Worm (Caenorhabditis elegans) whole organism, mixed stage, embryonic: ENCODE results near the gene K09D9.9.

Experiments
- M03D4.4 ChIP-seq: sonication (generic microtip); optimal IDR thresholded peaks from 2 replicates; lab custom pipeline; 2017; ENCODE audit warnings: mild to moderate bottlenecking, missing genetic modification characterization, missing compliant biosample characterization
- bed-3 ChIP-seq: fragments of 200-800 bp; sonication (Bioruptor generic); optimal IDR thresholded peaks from 3 replicates; lab custom pipeline; 2018; ENCODE audit warnings: mild to moderate bottlenecking, missing genetic modification characterization, moderate library complexity, missing compliant biosample characterization
- ceh-43 ChIP-seq: fragments of 200-800 bp; sonication (Bioruptor generic); optimal IDR thresholded peaks from 2 replicates; lab custom pipeline; 2018; ENCODE audit warnings: mild to moderate bottlenecking, missing genetic modification characterization, moderate library complexity, missing compliant biosample characterization
- ceh-83 ChIP-seq: fragments of 200-800 bp; sonication (Bioruptor generic); optimal IDR thresholded peaks from 2 replicates; lab custom pipeline; 2018; ENCODE audit warnings: mild to moderate bottlenecking, missing genetic modification characterization, missing compliant biosample characterization
- ces-1 ChIP-seq: fragments of 150-350 bp; optimal IDR thresholded peaks from 2 replicates; lab custom pipeline; 2014; ENCODE audit warnings: missing biosample characterization, missing genetic modification reagents, missing genetic modification characterization
- cnd-1 ChIP-seq: fragments of 200-800 bp; sonication (Bioruptor generic); optimal IDR thresholded peaks from 2 replicates; lab custom pipeline; 2018; ENCODE audit warnings: mild to moderate bottlenecking, missing genetic modification characterization, missing compliant biosample characterization
- drap-1 ChIP-seq: fragments of 200-800 bp; sonication (Bioruptor generic); optimal IDR thresholded peaks from 3 replicates; lab custom pipeline; 2018; ENCODE audit warnings: mild to moderate bottlenecking, missing genetic modification characterization, missing compliant biosample characterization
- elt-1 ChIP-seq: sonication (generic microtip); optimal IDR thresholded peaks from 2 replicates; lab custom pipeline; 2017; ENCODE audit warnings: missing genetic modification characterization, mild to moderate bottlenecking, missing compliant biosample characterization, antibody characterized with exemption, moderate library complexity, borderline replicate concordance; ENCODE audit not compliant: insufficient read depth
- elt-3 ChIP-seq: fragments of 150-350 bp; optimal IDR thresholded peaks from 2 replicates; lab custom pipeline; 2014; ENCODE audit warnings: missing biosample characterization, missing genetic modification characterization
- flh-1 ChIP-seq: fragments of 200-800 bp; sonication (Bioruptor generic); optimal IDR thresholded peaks from 2 replicates; lab custom pipeline; 2018; ENCODE audit warnings: mild to moderate bottlenecking, missing genetic modification characterization, moderate library complexity, missing compliant biosample characterization
- ham-2 ChIP-seq: fragments of 200-800 bp; sonication (Bioruptor generic); optimal IDR thresholded peaks from 2 replicates; lab custom pipeline; 2018; ENCODE audit warnings: mild to moderate bottlenecking, missing genetic modification characterization, missing compliant biosample characterization
- hlh-1 ChIP-seq: fragments of 150-350 bp; optimal IDR thresholded peaks from 2 replicates; lab custom pipeline; 2014; ENCODE audit warnings: missing biosample characterization, missing genetic modification reagents, missing genetic modification characterization
- lin-32 ChIP-seq: fragments of 200-800 bp; sonication (Bioruptor generic); optimal IDR thresholded peaks from 2 replicates; lab custom pipeline; 2018; ENCODE audit warnings: mild to moderate bottlenecking, missing genetic modification characterization, missing compliant biosample characterization
- lsy-2 ChIP-seq: fragments of 150-350 bp; optimal IDR thresholded peaks from 2 replicates; lab custom pipeline; 2014; ENCODE audit warnings: missing biosample characterization, missing genetic modification characterization
- mep-1 ChIP-seq: fragments of 150-350 bp; optimal IDR thresholded peaks from 2 replicates; lab custom pipeline; 2017; ENCODE audit warnings: missing biosample characterization, missing genetic modification reagents, missing genetic modification characterization, inconsistent platforms
- mls-2 ChIP-seq: sonication (generic microtip); optimal IDR thresholded peaks from 2 replicates; lab custom pipeline; 2016; ENCODE audit warnings: mild to moderate bottlenecking, missing genetic modification characterization, moderate library complexity, missing compliant biosample characterization
- nhr-12 ChIP-seq: fragments of 150-350 bp; optimal IDR thresholded peaks from 2 replicates; lab custom pipeline; 2014; ENCODE audit warnings: missing biosample characterization, missing genetic modification characterization
- nhr-2 ChIP-seq: fragments of 150-350 bp; optimal IDR thresholded peaks from 2 replicates; lab custom pipeline; 2014; ENCODE audit warnings: missing biosample characterization, missing genetic modification characterization
- nhr-237 ChIP-seq: fragments of 150-350 bp; optimal IDR thresholded peaks from 2 replicates; lab custom pipeline; 2014; ENCODE audit warnings: missing biosample characterization, missing genetic modification characterization
- nhr-28 ChIP-seq: fragments of 150-350 bp; optimal IDR thresholded peaks from 2 replicates; lab custom pipeline; 2014; ENCODE audit warnings: missing biosample characterization, missing genetic modification characterization
- nhr-76 ChIP-seq: sonication (generic microtip); optimal IDR thresholded peaks from 2 replicates; lab custom pipeline; 2017; ENCODE audit warnings: missing biosample characterization, missing genetic modification characterization
- sem-2 ChIP-seq: fragments of 200-800 bp; sonication (Bioruptor generic); optimal IDR thresholded peaks from 2 replicates; lab custom pipeline; 2018; ENCODE audit warnings: mild to moderate bottlenecking, missing genetic modification characterization, missing compliant biosample characterization
- snpc-4 ChIP-seq: fragments of 150-350 bp; optimal IDR thresholded peaks from 2 replicates; lab custom pipeline; 2014; ENCODE audit warnings: missing biosample characterization, missing genetic modification characterization
- sptf-1 ChIP-seq: sonication (generic microtip); optimal IDR thresholded peaks from 2 replicates; lab custom pipeline; 2017; ENCODE audit warnings: mild to moderate bottlenecking, missing genetic modification characterization, moderate library complexity, missing compliant biosample characterization
- tbx-8 ChIP-seq: fragments of 200-800 bp; sonication (Bioruptor generic); optimal IDR thresholded peaks from 2 replicates; lab custom pipeline; 2018; ENCODE audit warnings: mild to moderate bottlenecking, missing genetic modification characterization, moderate library complexity, missing compliant biosample characterization
- unc-39 ChIP-seq: fragments of 150-350 bp; optimal IDR thresholded peaks from 2 replicates; lab custom pipeline; 2014; ENCODE audit warnings: missing biosample characterization, missing genetic modification characterization
- zip-8 ChIP-seq: fragments of 150-350 bp; optimal IDR thresholded peaks from 2 replicates; lab custom pipeline; 2014; ENCODE audit warnings: missing biosample characterization, missing genetic modification characterization
- ztf-11 ChIP-seq: fragments of 150-350 bp; optimal IDR thresholded peaks from 2 replicates; lab custom pipeline; 2014; ENCODE audit warnings: missing biosample characterization, missing genetic modification characterization

Gene K09D9.9

DNA sequence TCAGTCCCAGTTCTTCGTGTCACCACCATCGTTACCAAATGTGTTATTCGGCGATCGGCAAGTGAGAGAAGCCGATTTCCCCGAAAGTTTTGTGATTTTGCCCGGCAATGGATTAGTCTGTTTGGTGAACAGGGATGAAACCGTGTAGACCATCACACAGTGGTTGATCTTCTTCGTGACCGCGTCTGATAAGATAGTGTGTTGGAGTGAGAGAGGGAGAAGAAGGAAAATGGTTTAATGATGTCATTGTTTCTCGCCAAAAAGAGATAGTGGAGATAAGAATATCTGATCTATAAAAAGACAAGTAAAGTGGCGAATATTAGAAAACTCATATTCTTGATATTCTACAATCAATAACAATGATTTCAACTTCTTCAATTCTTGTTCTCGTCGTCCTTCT, 14.1 kb downstream of the K09D9.9 start, which contains the start of gene nlp-31:
Gene nlp-31 (plus strand): TSS at position 237 of the 400 bp plus-strand sequence.
- TF ChIP-seq elt-1 (tag; lab: Kevin White, UChicago) (peak; percentile 13), elt-3 (peak; percentile 93), M03D4.4 (tag; lab: Kevin White, UChicago) (no peak), nhr-237 (tag; lab: Kevin White, UChicago) (peak; percentile 15)

DNA sequence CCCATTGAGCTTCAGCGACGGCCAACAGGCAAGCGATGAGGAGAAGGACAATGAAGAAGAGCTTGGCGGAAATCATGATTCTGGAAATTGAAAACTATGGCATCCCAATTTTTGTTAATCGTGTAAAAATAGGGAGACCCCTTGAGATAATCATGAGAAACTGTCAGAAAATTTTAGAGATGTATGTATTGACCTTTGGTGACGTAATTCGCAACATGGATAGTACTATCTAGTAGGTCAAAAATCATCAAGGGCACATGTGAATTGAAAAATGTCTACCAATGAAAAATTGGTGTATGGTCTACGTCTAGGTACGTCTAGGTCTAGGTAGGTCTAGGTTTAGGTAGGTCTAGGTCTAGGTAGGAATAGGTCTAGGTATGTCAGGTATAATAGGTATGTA, 14.9 kb downstream of the K09D9.9 start, which contains the start of gene nlp-34:
Gene nlp-34 (minus strand): TSS at position 82 of the 400 bp plus-strand sequence.
- TF ChIP-seq drap-1 (GFP tag; lab: Kevin White, UChicago) (no peak), nhr-76 (tag; lab: Kevin White, UChicago) (no peak), cnd-1 (no peak), elt-3 (no peak), sem-2 (GFP tag; lab: Kevin White, UChicago) (no peak), snpc-4 (tag; lab: Kevin White, UChicago) (no peak), nhr-28 (tag; lab: Kevin White, UChicago) (no peak), ceh-83 (GFP tag; lab: Kevin White, UChicago) (no peak), ces-1 (GFP tag; lab: Kevin White, UChicago) (no peak), zip-8 (tag; lab: Kevin White, UChicago) (no peak), lsy-2 (no peak), bed-3 (GFP tag; lab: Kevin White, UChicago) (no peak), nhr-237 (tag; lab: Kevin White, UChicago) (no peak)

DNA sequence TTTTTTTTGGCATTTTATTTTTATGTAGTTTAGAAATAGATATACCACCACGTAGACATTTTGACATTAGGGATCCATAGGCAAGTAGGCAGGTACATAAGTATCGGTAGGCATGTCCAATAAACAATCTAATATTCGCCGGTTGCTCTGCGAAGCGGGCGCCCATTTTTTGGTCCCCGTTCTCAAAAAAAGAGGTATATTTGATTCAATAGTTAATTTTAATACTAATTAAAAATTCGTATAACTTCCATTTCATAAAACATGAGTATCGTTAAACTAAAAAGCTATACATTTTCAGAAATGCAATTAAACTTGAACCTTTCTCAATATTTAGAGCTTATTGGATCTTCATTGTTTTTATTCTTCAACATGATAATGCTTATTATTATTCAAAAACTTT, 17.0 kb downstream of the K09D9.9 start, which contains the start of gene str-83:
Gene str-83 (plus strand): TSS at position 301 of the 400 bp plus-strand sequence.
- no peak for TF ChIP-seq unc-39 (tag; lab: Kevin White, UChicago)

DNA sequence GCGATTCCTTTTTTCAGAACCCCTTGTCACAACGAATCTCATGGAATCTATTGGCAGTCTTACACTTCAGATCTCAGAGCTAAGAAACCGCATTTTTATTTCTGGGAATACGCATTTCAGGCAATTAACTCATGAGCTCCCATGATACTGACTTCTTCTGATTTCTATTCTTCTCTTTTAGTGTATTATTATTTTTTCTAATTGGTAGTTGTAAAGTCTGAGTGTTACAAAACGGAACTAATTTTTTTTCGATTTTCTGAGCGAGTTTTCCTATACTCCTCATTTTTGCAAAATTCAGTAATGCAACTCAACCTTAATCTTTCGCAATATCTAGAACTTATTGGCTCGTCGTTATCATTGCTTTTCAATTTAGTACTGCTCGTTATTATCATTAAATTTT, 19.6 kb downstream of the K09D9.9 start, which contains the start of gene str-82:
Gene str-82 (plus strand): TSS at position 301 of the 400 bp plus-strand sequence.
- TF ChIP-seq elt-1 (tag; lab: Kevin White, UChicago) (no peak), lsy-2 (no peak), nhr-2 (tag; lab: Kevin White, UChicago) (no peak), nhr-12 (tag; lab: Kevin White, UChicago) (no peak), nhr-76 (tag; lab: Kevin White, UChicago) (no peak), hlh-1 (tag; lab: Kevin White, UChicago) (no peak), tbx-8 (no peak), ham-2 (GFP tag; lab: Kevin White, UChicago) (no peak), M03D4.4 (tag; lab: Kevin White, UChicago) (no peak), drap-1 (GFP tag; lab: Kevin White, UChicago) (no peak), zip-8 (tag; lab: Kevin White, UChicago) (no peak)

DNA sequence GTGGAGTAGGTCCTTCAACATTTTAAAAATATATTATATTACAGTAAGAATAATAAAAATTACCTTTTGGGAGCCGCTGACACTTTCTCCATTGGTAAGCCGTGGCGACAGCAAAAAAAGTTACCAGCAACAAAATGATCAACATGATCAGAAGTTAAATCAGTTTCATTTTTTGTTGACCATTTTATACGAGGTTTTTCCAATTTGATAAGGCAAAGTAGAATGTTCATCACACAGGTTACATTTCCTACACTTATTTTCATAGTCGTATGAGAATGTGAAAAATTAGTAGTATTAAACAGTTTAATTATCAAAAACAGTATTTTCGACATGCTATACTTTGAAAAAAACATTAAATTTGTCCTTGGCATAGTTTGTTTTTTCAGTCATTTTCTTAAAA, 21.1 kb downstream of the K09D9.9 start, which contains the start of gene cyp-34A10:
Gene cyp-34A10 (minus strand): TSS at position 146 of the 400 bp plus-strand sequence.
- TF ChIP-seq snpc-4 (tag; lab: Kevin White, UChicago) = no peak
- TF ChIP-seq ceh-83 (GFP tag; lab: Kevin White, UChicago) = no peak
- TF ChIP-seq ztf-11 (tag; lab: Kevin White, UChicago) = no peak
- TF ChIP-seq lin-32 (GFP tag; lab: Kevin White, UChicago) = no peak
- TF ChIP-seq mep-1 = no peak
- no peak for TF ChIP-seq flh-1 (GFP tag; lab: Kevin White, UChicago)
- TF ChIP-seq ham-2 (GFP tag; lab: Kevin White, UChicago) = no peak
- TF ChIP-seq drap-1 (GFP tag; lab: Kevin White, UChicago) = no peak
- no peak for TF ChIP-seq ceh-43
- TF ChIP-seq elt-3 = no peak
- TF ChIP-seq mls-2 = no peak
- TF ChIP-seq, all 35 proteins: peak for 0

DNA sequence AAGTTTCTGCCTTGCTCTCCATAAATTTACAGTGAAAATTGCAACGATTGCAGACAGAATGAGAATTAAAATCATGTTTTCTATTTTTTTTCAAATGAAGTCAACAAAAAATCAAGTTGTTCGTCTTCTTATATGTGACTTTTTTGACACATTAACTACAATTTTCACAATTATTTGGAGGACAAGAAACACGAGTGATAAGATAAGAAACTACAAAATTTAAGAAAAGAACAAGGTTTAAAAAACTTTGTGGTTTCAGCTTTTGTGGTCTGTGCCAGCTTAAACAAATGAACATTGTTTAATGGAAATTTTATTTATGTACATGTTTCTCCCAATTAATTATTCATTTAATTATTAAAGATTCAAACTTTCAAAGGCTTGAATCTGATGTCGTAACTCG, 23.5 kb downstream of the K09D9.9 start, which contains the start of gene cyp-34A9:
Gene cyp-34A9 (minus strand): TSS at position 131 of the 400 bp plus-strand sequence.
- no peak for TF ChIP-seq hlh-1 (tag; lab: Kevin White, UChicago)
- TF ChIP-seq elt-3 = no peak
- TF ChIP-seq ces-1 (GFP tag; lab: Kevin White, UChicago) = no peak
- no peak for TF ChIP-seq mls-2
- no peak for TF ChIP-seq ztf-11 (tag; lab: Kevin White, UChicago)
- TF ChIP-seq sptf-1 (tag; lab: Kevin White, UChicago) = no peak
- TF ChIP-seq nhr-12 (tag; lab: Kevin White, UChicago) = no peak
- no peak for TF ChIP-seq mep-1
